Fruit fly (Drosophila melanogaster) ovary, adult (tissue): ENCODE measurements around the gene CG42814.
A peak's percentile ranks its signal among the peaks of the same experiment; 100 is the strongest.

Experiments used
- CG17801 ChIP-seq: fragments of 200-800 bp; optimal IDR thresholded peaks from 2 replicates; lab custom pipeline; 2019; ENCODE audit warnings: missing biosample characterization, mild to moderate bottlenecking, missing genetic modification characterization, moderate library complexity; ENCODE audit not compliant: partially characterized antibody

Gene CG42814

DNA sequence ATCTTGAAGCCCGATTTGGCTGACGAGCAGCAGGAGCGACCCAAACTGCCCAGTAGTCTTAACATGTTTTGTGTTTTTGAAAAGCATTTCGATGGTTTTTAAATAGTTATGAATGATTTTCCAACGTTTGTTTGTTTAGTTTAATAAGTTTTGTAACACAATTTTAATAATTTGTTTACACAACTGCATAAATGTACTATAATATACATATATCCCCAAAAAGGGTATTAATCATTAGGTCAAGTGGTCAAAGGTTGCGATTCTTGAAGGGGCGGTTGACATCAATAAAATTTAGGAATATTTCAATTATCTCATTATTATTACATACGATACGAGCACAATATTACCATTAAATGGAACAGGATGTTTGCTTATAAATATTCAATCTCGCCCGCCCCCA lies at the start of gene CG42814:
Gene CG42814, minus strand, starts transcription at position 101 of the 400 bp plus-strand sequence.
- no peak for TF ChIP-seq CG17801 (GFP tag; lab: Kevin White, UChicago)

DNA sequence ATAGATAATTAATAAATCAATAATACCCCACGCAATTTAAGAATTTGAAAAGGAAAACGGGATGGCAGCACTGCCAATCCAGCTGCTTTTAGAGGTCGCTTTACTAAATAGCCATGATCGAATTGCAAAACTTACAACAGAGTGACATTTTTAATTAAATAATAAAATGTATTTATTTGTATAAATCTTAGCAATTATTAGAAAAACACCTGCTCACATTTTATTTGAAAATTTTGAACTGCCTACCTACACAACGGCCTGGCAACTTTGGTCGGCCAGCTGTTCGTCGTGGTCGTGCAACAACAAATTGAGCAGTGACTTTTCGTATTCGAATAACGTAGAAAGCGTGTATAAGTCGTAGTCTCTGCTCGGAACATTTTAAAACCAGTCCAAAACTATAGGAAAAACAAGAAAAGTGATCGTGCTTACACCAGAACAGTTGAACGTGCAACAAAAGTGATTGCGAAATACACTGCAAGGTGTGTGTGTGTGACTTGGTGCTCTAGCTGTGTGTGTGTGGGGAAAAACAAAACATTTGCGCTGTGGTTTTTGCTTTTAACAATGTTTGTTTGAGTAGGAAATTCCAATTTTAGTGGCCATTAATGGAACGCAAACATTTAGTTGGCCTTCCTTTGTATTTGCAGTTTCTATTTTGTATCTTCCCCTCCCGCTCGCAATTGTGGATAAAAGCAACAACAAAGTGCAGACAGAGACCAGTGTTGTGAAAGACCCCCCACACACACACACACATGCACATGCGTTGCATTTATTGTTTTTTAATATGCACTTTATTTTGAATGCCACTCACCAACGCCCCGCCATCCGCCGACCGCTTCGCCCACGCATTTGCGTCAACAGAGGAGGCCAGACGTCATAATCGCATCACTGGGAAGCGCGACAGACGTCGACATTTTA lies 45.5 kb upstream of the CG42814 start, which contains the start of gene CG5938:
Gene CG5938, plus strand, starts transcription at position 262 of the 915 bp plus-strand sequence.
- TF ChIP-seq CG17801 (GFP tag; lab: Kevin White, UChicago), result peak; percentile 1

DNA sequence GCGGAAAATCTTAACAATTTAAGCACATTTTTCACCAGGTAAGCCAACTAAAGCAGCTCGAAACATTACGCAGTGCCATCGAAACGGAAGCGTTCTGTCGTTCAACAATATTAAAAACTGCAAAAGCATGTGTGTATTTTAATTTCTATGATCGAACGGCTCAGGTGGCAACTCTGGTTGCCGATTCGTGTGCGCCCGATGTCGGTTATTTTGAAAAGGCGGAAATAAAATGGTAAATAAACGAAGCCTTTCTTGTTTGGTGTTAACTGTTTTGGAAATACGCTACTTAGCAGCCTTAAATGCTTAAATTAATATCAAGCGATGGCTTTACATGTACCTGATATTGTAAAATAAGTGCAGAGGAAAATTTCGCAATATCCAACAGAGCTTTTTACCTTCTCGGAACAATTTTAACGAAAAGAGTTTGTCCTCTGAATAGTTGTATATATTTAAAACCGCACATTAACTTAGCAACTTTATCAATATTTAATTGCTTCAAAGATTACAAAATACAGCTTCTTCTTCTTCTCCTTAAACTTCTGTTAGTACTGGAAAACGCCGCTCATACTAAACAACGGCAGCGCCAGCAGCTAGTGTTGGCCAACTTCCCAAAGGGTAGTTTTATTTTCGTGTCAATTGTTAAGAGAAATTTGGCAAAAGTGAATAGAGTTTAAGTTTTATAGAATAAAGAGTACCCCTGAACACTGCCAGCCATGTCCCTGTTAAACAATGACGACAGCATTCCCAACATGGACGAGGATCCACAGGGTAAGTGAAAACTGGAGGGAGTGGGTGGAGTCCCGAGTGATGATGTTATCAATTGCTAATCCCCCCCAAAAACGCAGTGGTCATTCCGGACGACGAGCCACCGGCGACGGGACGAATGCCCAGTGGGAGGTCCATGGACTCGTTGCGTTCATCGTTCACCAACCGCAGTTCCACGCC lies 44.1 kb upstream of the CG42814 start, which contains the start of gene CG5934:
Gene CG5934, plus strand, starts transcription at position 588 of the 945 bp plus-strand sequence.
- no peak for TF ChIP-seq CG17801 (GFP tag; lab: Kevin White, UChicago)

DNA sequence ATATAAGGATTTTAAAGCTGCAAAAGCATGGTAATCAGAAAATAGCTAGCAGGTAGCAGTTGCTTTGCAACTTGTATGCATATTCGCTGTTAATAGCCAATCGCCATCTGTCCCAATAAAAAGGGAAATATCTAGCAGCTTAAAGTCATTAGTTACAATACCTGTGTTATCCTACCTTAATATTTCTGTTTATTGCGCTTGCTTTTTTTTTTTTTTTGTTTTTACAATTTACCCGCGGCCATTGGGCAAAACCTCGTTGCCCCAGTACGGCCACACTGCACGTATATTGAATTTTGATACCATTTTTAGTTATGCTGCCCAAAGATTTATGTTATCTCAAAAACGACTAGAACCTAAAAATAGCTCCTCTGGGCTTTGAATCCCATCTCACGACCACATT lies 43.0 kb upstream of the CG42814 start:
- TF ChIP-seq CG17801 (GFP tag; lab: Kevin White, UChicago), result no peak

DNA sequence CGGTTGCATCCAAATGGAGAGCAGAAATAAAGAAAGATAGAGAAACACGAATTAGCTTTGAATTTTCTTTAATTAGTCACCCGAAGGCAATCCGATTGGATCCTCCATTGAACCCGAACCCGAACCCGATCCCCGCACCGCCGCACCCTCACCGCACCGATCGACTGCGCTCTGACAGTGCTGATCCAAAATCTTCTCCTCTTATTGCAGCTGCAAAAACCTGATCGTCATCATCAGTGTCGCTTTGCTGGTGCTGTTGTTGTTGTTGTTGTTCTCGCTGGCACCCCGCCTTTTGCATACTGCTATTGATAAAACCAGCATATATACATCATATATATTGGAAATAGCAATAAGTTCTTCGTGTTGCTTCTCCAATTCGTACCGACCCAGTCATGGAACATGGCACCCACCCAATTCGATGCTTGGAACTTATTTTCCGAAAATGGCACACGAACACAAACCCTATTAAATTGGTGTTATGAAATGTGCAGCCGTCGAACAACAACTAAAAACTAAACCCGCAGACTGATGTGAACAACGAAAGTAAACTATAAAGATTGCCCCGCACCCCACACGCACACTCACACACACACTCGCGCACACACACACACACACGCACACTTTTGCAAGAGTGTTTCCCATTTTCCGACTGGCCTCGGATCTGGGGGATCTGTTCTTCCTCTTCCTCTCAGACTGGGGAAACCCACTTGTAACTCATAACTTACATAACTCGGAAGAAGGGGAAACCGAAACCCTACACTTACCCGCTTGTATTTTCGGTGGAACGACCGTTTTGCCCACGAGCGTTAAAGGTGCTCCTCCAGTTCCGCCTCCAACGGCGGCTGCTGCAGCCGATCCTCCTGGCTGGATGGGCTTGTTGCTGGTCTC lies 41.4 kb upstream of the CG42814 start:
- TF ChIP-seq CG17801 (GFP tag; lab: Kevin White, UChicago), result no peak

DNA sequence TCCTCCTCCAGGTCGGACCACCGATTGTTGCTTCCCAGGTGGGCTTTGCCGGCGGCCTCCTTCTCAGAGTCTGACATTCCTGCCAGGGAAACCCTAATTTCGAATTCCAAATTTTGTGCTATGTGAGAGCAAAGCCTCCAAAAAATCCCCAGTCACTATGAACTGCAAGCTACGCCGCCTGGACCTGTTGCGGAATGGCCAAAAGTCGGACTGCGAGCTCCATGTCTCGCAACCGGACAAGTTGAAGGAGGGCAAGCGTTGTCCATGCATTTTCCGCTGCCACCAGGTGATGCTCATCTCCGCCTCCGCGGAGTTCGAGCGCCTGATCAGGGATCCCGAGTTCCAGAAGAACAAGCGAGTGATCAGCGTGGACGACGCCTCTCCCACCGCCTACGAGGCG lies 36.1 kb upstream of the CG42814 start, which contains the start of the genes CG14262 and CG14260:
Gene CG14262, minus strand, starts transcription at position 101 of the 400 bp plus-strand sequence.
Gene CG14260, plus strand, starts transcription at position 128 of the 400 bp plus-strand sequence.
- TF ChIP-seq CG17801 (GFP tag; lab: Kevin White, UChicago), result no peak

DNA sequence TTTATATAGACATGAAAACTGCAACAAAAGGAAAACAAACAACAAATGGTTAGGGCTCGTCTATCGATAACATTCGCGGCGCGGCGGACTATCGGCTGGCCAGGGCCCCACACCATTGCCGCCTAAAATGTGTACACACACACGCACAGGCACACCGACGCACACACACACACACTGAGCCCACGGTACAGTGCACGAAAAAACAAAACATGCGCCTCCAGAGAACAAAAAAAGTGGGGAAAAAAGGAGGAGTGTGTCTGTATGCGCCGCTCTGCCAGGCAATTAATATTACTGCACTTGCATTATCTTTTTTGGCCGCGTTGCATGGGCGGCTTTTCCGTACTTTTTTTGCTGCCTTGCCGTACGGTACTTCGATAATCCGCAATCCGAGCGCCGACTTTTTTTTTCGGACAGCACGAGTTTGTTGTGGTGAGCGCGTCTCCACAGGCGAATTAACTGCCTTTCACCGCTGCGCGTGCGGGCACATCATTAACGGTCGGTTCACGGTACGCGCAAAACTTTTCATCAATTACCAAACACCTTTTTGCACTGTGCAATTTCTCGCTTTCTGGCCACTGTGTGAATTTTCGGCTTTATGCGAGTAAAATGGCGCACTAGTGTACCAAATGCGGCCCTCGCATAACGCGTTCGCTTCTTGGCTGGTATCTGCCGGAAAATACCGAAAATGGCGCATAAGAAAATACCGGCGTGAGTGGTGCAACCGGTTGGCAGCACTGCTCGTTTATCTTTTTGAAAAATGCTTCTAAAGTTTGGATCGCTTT lies 34.4 kb upstream of the CG42814 start, which contains the start of gene woc:
Gene woc, minus strand, starts transcription at position 622 of the 782 bp plus-strand sequence.
- TF ChIP-seq CG17801 (GFP tag; lab: Kevin White, UChicago), result peak; percentile 35

DNA sequence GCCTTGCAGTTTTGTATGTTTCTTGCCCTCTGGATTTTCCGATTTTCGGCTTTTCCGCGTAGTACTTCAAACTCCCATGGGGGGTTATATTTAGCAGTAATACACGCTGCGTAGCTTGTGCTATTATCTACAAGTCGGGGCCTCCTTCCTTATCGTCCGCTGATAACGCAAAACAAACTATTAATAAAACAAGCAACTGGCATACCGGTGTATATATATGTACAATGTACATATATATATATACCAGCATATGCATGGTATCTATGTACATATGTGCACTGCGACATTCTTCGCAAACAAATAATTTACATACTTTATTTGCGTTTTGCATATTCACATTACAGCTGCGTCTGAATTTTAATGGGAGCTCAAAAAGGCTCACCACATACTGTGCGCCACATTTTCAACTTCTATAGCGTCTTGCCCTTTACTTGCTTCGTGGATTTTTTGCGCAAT lies 24.7 kb upstream of the CG42814 start:
- TF ChIP-seq CG17801 (GFP tag; lab: Kevin White, UChicago), result no peak

DNA sequence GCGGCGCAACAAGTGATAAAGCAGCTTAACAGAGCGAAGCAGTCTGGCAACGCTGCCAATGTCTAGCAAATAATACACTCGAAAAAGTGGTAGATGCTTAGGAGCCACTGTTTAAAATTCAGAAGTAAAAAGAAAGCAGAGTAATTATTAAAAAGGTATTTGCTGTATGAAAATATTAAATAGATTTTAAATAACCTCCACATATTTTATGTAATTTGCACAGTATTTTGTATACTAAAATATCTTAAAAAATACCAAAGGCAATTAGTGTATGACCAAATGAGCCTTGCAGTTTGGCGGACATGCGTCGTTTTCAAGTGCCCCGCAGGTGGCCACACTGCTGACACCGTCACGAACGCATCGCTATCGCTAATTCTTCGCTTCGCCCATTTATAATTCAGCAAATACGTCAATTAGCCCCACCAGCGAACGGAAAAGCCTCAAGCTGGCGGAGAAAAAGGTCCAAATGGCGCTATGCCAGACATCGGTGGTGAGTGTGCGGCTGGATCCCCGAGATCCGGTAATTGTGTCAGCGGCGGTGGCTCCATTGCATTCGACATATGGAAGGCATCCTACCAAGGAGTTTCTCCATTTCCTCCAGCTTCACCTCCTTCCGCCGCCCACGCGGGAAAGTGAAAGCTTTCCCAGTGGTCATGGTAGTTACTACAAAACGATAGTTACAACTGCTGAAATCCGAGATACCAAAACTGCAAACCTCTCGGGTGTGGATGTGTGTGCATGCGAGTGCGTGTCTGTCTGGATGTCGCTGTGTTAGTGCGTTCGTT lies 24.1 kb upstream of the CG42814 start, which contains the start of gene pll:
Gene pll, minus strand, starts transcription at position 47 of the 785 bp plus-strand sequence.
- TF ChIP-seq CG17801 (GFP tag; lab: Kevin White, UChicago), result peak; percentile 82

DNA sequence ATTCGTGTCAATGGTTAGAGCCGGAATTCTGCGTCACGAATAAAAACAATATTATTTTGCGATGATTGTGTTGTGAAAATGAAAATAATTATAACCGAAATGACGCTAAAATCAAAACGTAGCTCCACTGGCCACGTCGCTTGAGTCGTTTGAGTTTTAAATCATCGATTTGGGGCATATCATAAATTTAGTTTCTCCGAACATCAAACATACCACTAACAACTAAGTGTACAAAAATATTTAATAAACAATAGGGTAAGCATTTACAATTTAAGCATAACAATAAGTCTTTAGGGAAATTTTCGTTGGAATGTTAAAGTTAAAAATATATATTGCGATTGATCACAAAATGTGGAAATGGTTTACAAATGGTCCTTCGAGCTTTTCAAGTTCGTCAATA lies 21.6 kb upstream of the CG42814 start, which contains the start of the genes TTLL6B and TfIIA-L:
Gene TTLL6B, minus strand, starts transcription at position 101 of the 400 bp plus-strand sequence.
Gene TfIIA-L, plus strand, starts transcription at position 206 of the 400 bp plus-strand sequence.
- TF ChIP-seq CG17801 (GFP tag; lab: Kevin White, UChicago), result no peak

DNA sequence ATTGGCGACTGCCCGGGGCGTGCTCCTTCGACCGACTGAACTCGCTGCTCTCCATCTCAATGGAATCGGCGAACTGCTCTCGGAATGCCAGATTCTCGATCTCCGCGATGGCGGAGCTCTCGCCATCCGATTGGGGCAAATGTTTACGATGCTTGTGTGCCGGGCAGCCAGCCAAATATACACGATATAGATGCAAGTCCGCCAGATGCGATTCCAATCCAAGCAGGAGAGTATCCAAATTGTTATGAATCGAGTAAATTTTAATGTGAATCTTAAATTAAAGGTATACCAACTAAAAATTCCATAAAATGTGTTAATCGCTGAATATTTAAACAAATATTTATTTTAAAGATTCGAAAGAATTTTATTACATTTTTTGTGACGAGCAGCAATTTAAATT lies 18.6 kb upstream of the CG42814 start, which contains the start of gene CG5984:
Gene CG5984, minus strand, starts transcription at position 101 of the 400 bp plus-strand sequence.
- TF ChIP-seq CG17801 (GFP tag; lab: Kevin White, UChicago), result no peak

DNA sequence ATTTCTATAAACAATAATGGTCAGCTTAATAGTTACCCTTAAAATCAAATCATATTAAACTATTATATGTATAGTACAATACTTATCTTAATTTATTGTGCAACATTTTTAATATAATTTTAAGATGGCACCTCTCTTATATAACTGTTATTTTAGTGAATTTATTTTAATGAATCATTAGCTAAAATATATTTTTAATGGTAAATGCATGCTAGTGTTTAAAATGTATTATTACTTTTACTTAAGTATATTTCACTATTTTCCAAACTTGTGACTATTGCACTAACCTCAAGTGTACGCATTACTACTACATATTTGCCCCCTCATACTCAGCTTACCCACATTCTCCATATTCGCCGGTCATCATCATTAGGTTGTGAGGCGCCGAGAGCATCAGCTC lies 17.0 kb upstream of the CG42814 start:
- TF ChIP-seq CG17801 (GFP tag; lab: Kevin White, UChicago), result peak; percentile 89
